Fruit fly (Drosophila melanogaster) whole organism, embryonic: Measurements from ENCODE around the gene eIF3h.
A peak's percentile ranks its signal among the peaks of the same experiment; 100 is the strongest.

ENCODE experiments used
- Antp ChIP-seq: fragments of 200-800 bp; sonication (Bioruptor generic); optimal IDR thresholded peaks from 3 replicates; lab custom pipeline; 2016; ENCODE audit warnings: missing biosample characterization, missing genetic modification characterization
- B-H1 ChIP-seq: fragments of 200-800 bp; sonication (Bioruptor generic); IDR thresholded peaks from 3 replicates; pipeline ENCODE4 v1.3.6; 2022; ENCODE audit warnings: missing biosample characterization, missing genetic modification characterization
- Bgb ChIP-seq: fragments of 200-800 bp; sonication (Bioruptor generic); IDR thresholded peaks from 2 replicates; pipeline ENCODE4 v1.3.6; 2022; ENCODE audit warnings: missing biosample characterization, missing genetic modification characterization; ENCODE audit not compliant: partially characterized antibody
- Bteb2 ChIP-seq: fragments of 200-800 bp; sonication (Bioruptor generic); optimal IDR thresholded peaks from 2 replicates; lab custom pipeline; 2016; ENCODE audit warnings: missing biosample characterization, missing genetic modification characterization
- CG10366 ChIP-seq: fragments of 200-800 bp; sonication (Bioruptor generic); IDR thresholded peaks from 2 replicates; pipeline ENCODE4 v1.3.6; 2022; ENCODE audit warnings: missing biosample characterization, missing genetic modification characterization
- CG10431 ChIP-seq: fragments of 200-800 bp; sonication (Bioruptor generic); optimal IDR thresholded peaks from 3 replicates; lab custom pipeline; 2018; ENCODE audit warnings: missing biosample characterization, mild to moderate bottlenecking, missing genetic modification characterization
- CG10979 ChIP-seq: fragments of 200-800 bp; sonication (Bioruptor generic); optimal IDR thresholded peaks from 2 replicates; lab custom pipeline; 2018; ENCODE audit warnings: missing biosample characterization, mild to moderate bottlenecking, missing genetic modification characterization, moderate library complexity
- CG11085 ChIP-seq: fragments of 200-800 bp; sonication (Bioruptor generic); IDR thresholded peaks from 2 replicates; pipeline ENCODE4 v1.3.6; 2022; ENCODE audit warnings: missing biosample characterization, missing genetic modification characterization
- CG11398 ChIP-seq: fragments of 200-800 bp; sonication (Bioruptor generic); optimal IDR thresholded peaks from 2 replicates; lab custom pipeline; 2016; ENCODE audit warnings: missing biosample characterization, missing genetic modification characterization
- CG12659 ChIP-seq: fragments of 200-800 bp; sonication (Bioruptor generic); optimal IDR thresholded peaks from 3 replicates; lab custom pipeline; 2017; ENCODE audit warnings: mild to moderate bottlenecking, missing biosample characterization, missing genetic modification reagents, missing genetic modification characterization
- CG13123 ChIP-seq: fragments of 200-800 bp; sonication (Bioruptor generic); optimal IDR thresholded peaks from 2 replicates; lab custom pipeline; 2016; ENCODE audit warnings: missing biosample characterization, missing genetic modification characterization
- CG13424 ChIP-seq: fragments of 200-800 bp; sonication (Bioruptor generic); optimal IDR thresholded peaks from 2 replicates; lab custom pipeline; 2019; ENCODE audit warnings: missing biosample characterization, mild to moderate bottlenecking, missing genetic modification characterization, moderate library complexity
- CG1529 ChIP-seq: fragments of 200-800 bp; sonication (Bioruptor generic); optimal IDR thresholded peaks from 3 replicates; lab custom pipeline; 2018; ENCODE audit warnings: missing biosample characterization, missing genetic modification characterization
- CG17385 ChIP-seq: fragments of 200-800 bp; sonication (Bioruptor generic); optimal IDR thresholded peaks from 3 replicates; lab custom pipeline; 2018; ENCODE audit warnings: missing biosample characterization, mild to moderate bottlenecking, missing genetic modification characterization
- CG18764 ChIP-seq: fragments of 200-800 bp; sonication (Bioruptor generic); optimal IDR thresholded peaks from 3 replicates; lab custom pipeline; 2016; ENCODE audit warnings: missing biosample characterization, missing genetic modification characterization
- CG2712 ChIP-seq: fragments of 200-800 bp; optimal IDR thresholded peaks from 3 replicates; lab custom pipeline; 2019; ENCODE audit warnings: missing biosample characterization, mild to moderate bottlenecking, missing genetic modification characterization, moderate library complexity
- CG31441 ChIP-seq: fragments of 200-800 bp; sonication (Bioruptor generic); IDR thresholded peaks from 2 replicates; pipeline ENCODE4 v1.3.6; 2022; ENCODE audit warnings: missing biosample characterization, missing genetic modification characterization
- CG32767 ChIP-seq: fragments of 200-800 bp; sonication (Bioruptor generic); IDR thresholded peaks from 2 replicates; pipeline ENCODE4 v1.3.6; 2022; ENCODE audit warnings: missing biosample characterization, missing genetic modification characterization
- CG34376 ChIP-seq: fragments of 200-800 bp; sonication (Bioruptor generic); optimal IDR thresholded peaks from 2 replicates; lab custom pipeline; 2018; ENCODE audit warnings: missing biosample characterization, mild to moderate bottlenecking, missing genetic modification characterization
- CG34422 ChIP-seq: fragments of 200-800 bp; sonication (Bioruptor generic); IDR thresholded peaks from 3 replicates; pipeline ENCODE4 v1.3.6; 2022; ENCODE audit warnings: missing biosample characterization, missing genetic modification characterization
- CG5953 ChIP-seq: fragments of 200-800 bp; sonication (Bioruptor generic); IDR thresholded peaks from 2 replicates; pipeline ENCODE4 v1.3.6; 2022; ENCODE audit warnings: missing biosample characterization, missing genetic modification characterization
- CG6272 ChIP-seq: fragments of 200-800 bp; sonication (Bioruptor generic); IDR thresholded peaks from 2 replicates; pipeline ENCODE4 v1.3.6; 2022; ENCODE audit warnings: missing biosample characterization, missing genetic modification characterization
- CG6654 ChIP-seq: fragments of 200-800 bp; sonication (Bioruptor generic); optimal IDR thresholded peaks from 2 replicates; lab custom pipeline; 2017; ENCODE audit warnings: missing biosample characterization, mild to moderate bottlenecking, missing genetic modification characterization
- CG6683 ChIP-seq: fragments of 200-800 bp; sonication (Bioruptor generic); optimal IDR thresholded peaks from 2 replicates; lab custom pipeline; 2017; ENCODE audit warnings: missing biosample characterization, mild to moderate bottlenecking, missing genetic modification characterization, missing genetic modification reagents
- CG6854 ChIP-seq: fragments of 200-800 bp; sonication (Bioruptor generic); optimal IDR thresholded peaks from 3 replicates; lab custom pipeline; 2017; ENCODE audit warnings: missing biosample characterization, mild to moderate bottlenecking, missing genetic modification characterization
- D ChIP-seq, 2 experiments: fragments of 200-800 bp in 1 of 2; fragments of >200 bp in 1 of 2; sonication (Bioruptor generic) in 1 of 2; optimal IDR thresholded peaks; 2 replicates in 1 of 2; 3 replicates in 1 of 2; lab custom pipeline; 2017; ENCODE audit warnings: mild to moderate bottlenecking in 1 of 2, missing biosample characterization in 1 of 2, missing genetic modification characterization in 1 of 2, missing genetic modification reagents in 1 of 2
- Dbx ChIP-seq: fragments of 200-800 bp; sonication (Bioruptor generic); IDR thresholded peaks from 3 replicates; pipeline ENCODE4 v1.3.6; 2022; ENCODE audit warnings: missing biosample characterization, missing genetic modification characterization
- ERR ChIP-seq: fragments of 200-800 bp; sonication (Bioruptor generic); optimal IDR thresholded peaks from 2 replicates; lab custom pipeline; 2016; ENCODE audit warnings: missing biosample characterization, missing genetic modification characterization
- H15 ChIP-seq: fragments of 200-800 bp; sonication (Bioruptor generic); IDR thresholded peaks from 3 replicates; pipeline ENCODE4 v1.3.6; 2022; ENCODE audit warnings: missing biosample characterization, missing genetic modification characterization
- Hr3 ChIP-seq: fragments of 200-800 bp; sonication (Bioruptor generic); optimal IDR thresholded peaks from 3 replicates; lab custom pipeline; 2016; ENCODE audit warnings: missing biosample characterization, missing genetic modification characterization
- MTF-1 ChIP-seq: fragments of 200-800 bp; sonication (Bioruptor generic); optimal IDR thresholded peaks from 2 replicates; lab custom pipeline; 2018; ENCODE audit warnings: missing biosample characterization, mild to moderate bottlenecking, missing genetic modification characterization, borderline replicate concordance
- Stat92E ChIP-seq, 3 experiments: fragments of >200 bp in 2 of 3; fragments of 200-800 bp in 1 of 3; sonication (Bioruptor generic) in 1 of 3; optimal IDR thresholded peaks; 2 replicates each; lab custom pipeline; 2017 to 2019; ENCODE audit warnings: missing biosample characterization in 3 of 3, missing genetic modification characterization in 3 of 3, mild to moderate bottlenecking in 1 of 3, moderate library complexity in 1 of 3
- Taf1 ChIP-seq: fragments of 200-800 bp; sonication (Bioruptor generic); IDR thresholded peaks from 2 replicates; pipeline ENCODE4 v1.3.6; 2022; ENCODE audit warnings: missing biosample characterization, missing genetic modification characterization
- ase ChIP-seq: fragments of 200-800 bp; sonication (Bioruptor generic); IDR thresholded peaks from 3 replicates; pipeline ENCODE4 v1.3.6; 2022; ENCODE audit warnings: missing biosample characterization, missing genetic modification characterization
- ato ChIP-seq: fragments of 200-800 bp; sonication (Bioruptor generic); IDR thresholded peaks from 2 replicates; pipeline ENCODE4 v1.3.6; 2022; ENCODE audit warnings: missing biosample characterization, missing genetic modification characterization; ENCODE audit not compliant: partially characterized antibody
- dmrt11E ChIP-seq: fragments of 200-800 bp; sonication (Bioruptor generic); optimal IDR thresholded peaks from 3 replicates; lab custom pipeline; 2018; ENCODE audit warnings: missing biosample characterization, mild to moderate bottlenecking, missing genetic modification characterization, moderate library complexity
- fd96Cb ChIP-seq: fragments of 200-800 bp; sonication (Bioruptor generic); optimal IDR thresholded peaks from 2 replicates; lab custom pipeline; 2018; ENCODE audit warnings: missing biosample characterization, mild to moderate bottlenecking, missing genetic modification characterization, moderate library complexity
- ftz-f1 ChIP-seq: fragments of 200-800 bp; sonication (Bioruptor generic); optimal IDR thresholded peaks from 2 replicates; lab custom pipeline; 2016; ENCODE audit warnings: missing biosample characterization, missing genetic modification characterization
- gce ChIP-seq: fragments of 200-800 bp; sonication (Bioruptor generic); IDR thresholded peaks from 3 replicates; pipeline ENCODE4 v1.3.6; 2022; ENCODE audit warnings: missing biosample characterization, missing genetic modification characterization
- gro ChIP-seq: fragments of 200-800 bp; sonication (Bioruptor generic); optimal IDR thresholded peaks from 2 replicates; lab custom pipeline; 2016; ENCODE audit warnings: missing biosample characterization, missing genetic modification characterization
- her ChIP-seq: fragments of 200-800 bp; sonication (Bioruptor generic); optimal IDR thresholded peaks from 2 replicates; lab custom pipeline; 2016; ENCODE audit warnings: missing biosample characterization, missing genetic modification characterization
- lab ChIP-seq: fragments of 200-800 bp; sonication (Bioruptor generic); optimal IDR thresholded peaks from 3 replicates; lab custom pipeline; 2017; ENCODE audit warnings: missing biosample characterization, missing genetic modification characterization, mild to moderate bottlenecking, moderate library complexity, missing genetic modification reagents
- oc ChIP-seq: fragments of 200-800 bp; sonication (Bioruptor generic); optimal IDR thresholded peaks from 2 replicates; lab custom pipeline; 2018; ENCODE audit warnings: missing biosample characterization, mild to moderate bottlenecking, missing genetic modification characterization, moderate library complexity
- rib ChIP-seq: fragments of 200-800 bp; sonication (Bioruptor generic); IDR thresholded peaks from 2 replicates; pipeline ENCODE4 v1.3.6; 2022; ENCODE audit warnings: missing biosample characterization, missing genetic modification characterization
- sd ChIP-seq: fragments of 200-800 bp; sonication (Bioruptor generic); optimal IDR thresholded peaks from 3 replicates; lab custom pipeline; 2018; ENCODE audit warnings: missing biosample characterization, mild to moderate bottlenecking, missing genetic modification characterization, moderate library complexity
- ttk ChIP-seq: fragments of 200-800 bp; sonication (Bioruptor generic); IDR thresholded peaks from 2 replicates; pipeline ENCODE4 v2.1.2; 2022; ENCODE audit warnings: missing biosample characterization, missing genetic modification characterization
- wdn ChIP-seq: fragments of 200-800 bp; sonication (Bioruptor generic); IDR thresholded peaks from 2 replicates; pipeline ENCODE4 v1.3.6; 2022; ENCODE audit warnings: missing biosample characterization, missing genetic modification characterization
- wek ChIP-seq: fragments of 200-800 bp; sonication (Bioruptor generic); optimal IDR thresholded peaks from 3 replicates; lab custom pipeline; 2018; ENCODE audit warnings: missing biosample characterization, mild to moderate bottlenecking, missing genetic modification characterization, moderate library complexity
- z ChIP-seq: fragments of 200-800 bp; sonication (Bioruptor generic); IDR thresholded peaks from 3 replicates; pipeline ENCODE4 v1.3.6; 2022; ENCODE audit warnings: missing biosample characterization, missing genetic modification characterization
- zen2 ChIP-seq: fragments of 200-800 bp; sonication (Bioruptor generic); IDR thresholded peaks from 3 replicates; pipeline ENCODE4 v1.3.6; 2022; ENCODE audit warnings: missing biosample characterization, missing genetic modification characterization; ENCODE audit not compliant: partially characterized antibody
- zfh1 ChIP-seq: fragments of 200-800 bp; sonication (Bioruptor generic); IDR thresholded peaks from 3 replicates; pipeline ENCODE4 v1.3.6; 2022; ENCODE audit warnings: missing biosample characterization, missing genetic modification characterization

Gene eIF3h

dm6 chr2L:5037402-5037860 lies 15.5 kb downstream of the eIF3h start, which contains the start of the genes CG14042 and SP555 (continued):
- no peak for TF ChIP-seq Taf1 (GFP tag; lab: Robert Waterston, UW)
- TF ChIP-seq CG6854 (GFP tag; lab: Kevin White, UChicago) = peak; percentile 14
- TF ChIP-seq CG11085 (GFP tag; lab: Robert Waterston, UW) = no peak
- TF ChIP-seq CG1529 = no peak
- TF ChIP-seq D (optimal IDR thresholded peaks at IDR 0.05; lab: Kevin White, UChicago) = no peak
- TF ChIP-seq D (GFP tag; optimal IDR thresholded peaks at IDR 0.05; lab: Kevin White, UChicago) = no peak
- no peak for TF ChIP-seq CG17385 (GFP tag; lab: Kevin White, UChicago)
- no peak for TF ChIP-seq fd96Cb (tag; lab: Kevin White, UChicago)
- TF ChIP-seq CG10366 (GFP tag; lab: Robert Waterston, UW) = no peak
- no peak; the same call in 1 of the 2 replicates for TF ChIP-seq ttk (GFP tag; lab: Robert Waterston, UW)
- TF ChIP-seq CG12659 (GFP tag; lab: Kevin White, UChicago) = no peak
- TF ChIP-seq wek (GFP tag; lab: Kevin White, UChicago) = no peak
- TF ChIP-seq CG13424 (tag; lab: Kevin White, UChicago) = no peak
- TF ChIP-seq CG6272 = no peak
- no peak for TF ChIP-seq CG18764 (GFP tag; lab: Kevin White, UChicago)
- no peak for TF ChIP-seq Stat92E (GFP tag; optimal IDR thresholded peaks at IDR 0.05; lab: Kevin White, UChicago)
- TF ChIP-seq oc = no peak
- no peak for TF ChIP-seq dmrt11E (tag; lab: Kevin White, UChicago)
- TF ChIP-seq CG34376 (GFP tag; lab: Kevin White, UChicago) = peak; percentile 30
- no peak for TF ChIP-seq H15
- TF ChIP-seq B-H1 (GFP tag; lab: Robert Waterston, UW) = no peak
- no peak for TF ChIP-seq CG6654 (GFP tag; lab: Kevin White, UChicago)
- TF ChIP-seq CG5953 (GFP tag; lab: Robert Waterston, UW) = no peak
- no peak for TF ChIP-seq MTF-1
- TF ChIP-seq CG10431 (GFP tag; lab: Kevin White, UChicago) = no peak
- TF ChIP-seq Bteb2 (GFP tag; lab: Kevin White, UChicago) = no peak
- no peak for TF ChIP-seq Antp
- no peak for TF ChIP-seq gce (GFP tag; lab: Robert Waterston, UW)
- TF ChIP-seq CG13123 = no peak
- TF ChIP-seq sd = peak; percentile 27
- no peak for TF ChIP-seq CG10979 (tag; lab: Kevin White, UChicago)
- TF ChIP-seq ase (GFP tag; lab: Robert Waterston, UW) = no peak
- TF ChIP-seq zfh1 (GFP tag; lab: Robert Waterston, UW) = no peak
- no peak for TF ChIP-seq CG32767 (GFP tag; lab: Robert Waterston, UW)
- TF ChIP-seq CG6683 (GFP tag; lab: Kevin White, UChicago) = no peak
- no peak for TF ChIP-seq her (GFP tag; lab: Kevin White, UChicago)
- no peak for TF ChIP-seq ERR (GFP tag; lab: Kevin White, UChicago)
- no peak for TF ChIP-seq rib (GFP tag; lab: Robert Waterston, UW)
- TF ChIP-seq lab (GFP tag; lab: Kevin White, UChicago) = no peak
- no peak for TF ChIP-seq Dbx (GFP tag; lab: Robert Waterston, UW)
- TF ChIP-seq CG34422 (GFP tag; lab: Robert Waterston, UW) = no peak
- TF ChIP-seq CG2712 = no peak
- TF ChIP-seq wdn = 0 out of 2 replicates have a peak, but pooled peaks have one; percentile 31
- peak; percentile 16; the same call in 1 of the 2 replicates for TF ChIP-seq Bgb
- no peak for TF ChIP-seq ato
- TF ChIP-seq CG31441 (GFP tag; lab: Robert Waterston, UW) = no peak
- TF ChIP-seq zen2 (GFP tag; lab: Robert Waterston, UW) = no peak
- TF ChIP-seq CG11398 (GFP tag; lab: Kevin White, UChicago) = no peak
- 0 out of 3 replicates have a peak, but pooled peaks have one; percentile 23 for TF ChIP-seq z
- TF ChIP-seq ftz-f1 (GFP tag; lab: Kevin White, UChicago) = no peak
- TF ChIP-seq gro = no peak
- TF ChIP-seq Hr3 (GFP tag; lab: Kevin White, UChicago) = no peak
